Worm (Caenorhabditis elegans) whole organism, L1 larva: ENCODE data around the gene W06A11.1.
A peak's percentile ranks its signal among the peaks of the same experiment; 100 is the strongest.

Experiments
- C04F5.9 ChIP-seq: sonication (generic microtip); optimal IDR thresholded peaks from 2 replicates; lab custom pipeline; 2016; ENCODE audit warnings: missing genetic modification characterization, missing compliant biosample characterization
- C16A3.4 ChIP-seq: fragments of 150-350 bp; optimal IDR thresholded peaks from 2 replicates; lab custom pipeline; 2014; ENCODE audit warnings: missing biosample characterization, missing genetic modification characterization
- C34B4.2 ChIP-seq: sonication (generic microtip); optimal IDR thresholded peaks from 2 replicates; lab custom pipeline; 2017; ENCODE audit warnings: mild to moderate bottlenecking, missing genetic modification characterization, missing compliant biosample characterization
- alr-1 ChIP-seq: fragments of 200-800 bp; sonication (Bioruptor generic); optimal IDR thresholded peaks from 2 replicates; lab custom pipeline; 2018; ENCODE audit warnings: borderline replicate concordance, mild to moderate bottlenecking, missing genetic modification characterization, missing compliant biosample characterization
- blmp-1 ChIP-seq: fragments of 150-350 bp; optimal IDR thresholded peaks from 2 replicates; lab custom pipeline; 2014; ENCODE audit warnings: missing biosample characterization, missing genetic modification characterization
- ceh-63 ChIP-seq: fragments of 200-800 bp; sonication (Bioruptor generic); optimal IDR thresholded peaks from 2 replicates; lab custom pipeline; 2018; ENCODE audit warnings: mild to moderate bottlenecking, missing genetic modification characterization, missing compliant biosample characterization
- ceh-88 ChIP-seq: fragments of 200-800 bp; sonication (Bioruptor generic); IDR thresholded peaks from 2 replicates; pipeline ENCODE4 v1.3.6; 2022; ENCODE audit warnings: missing genetic modification characterization, missing compliant biosample characterization
- ceh-90 ChIP-seq: sonication (generic microtip); optimal IDR thresholded peaks from 2 replicates; lab custom pipeline; 2016; ENCODE audit warnings: missing genetic modification characterization, missing compliant biosample characterization
- ces-1 ChIP-seq: fragments of 150-350 bp; optimal IDR thresholded peaks from 2 replicates; lab custom pipeline; 2014; ENCODE audit warnings: missing biosample characterization, missing genetic modification reagents, missing genetic modification characterization
- dpl-1 ChIP-seq, 3 experiments: fragments of 150-350 bp in 2 of 3; sonication (generic microtip) in 1 of 3; optimal IDR thresholded peaks; 2 replicates each; lab custom pipeline; 2014 to 2017; ENCODE audit warnings: missing biosample characterization in 3 of 3, missing genetic modification characterization in 3 of 3, missing genetic modification reagents in 3 of 3
- efl-1 ChIP-seq, 4 experiments: fragments of 150-350 bp; optimal IDR thresholded peaks in 3 of 4; peaks in 1 of 4; 1 replicate in 1 of 4; 2 replicates in 3 of 4; lab custom pipeline; 2014; ENCODE audit warnings: missing biosample characterization in 2 of 4, missing genetic modification characterization in 2 of 4, missing genetic modification reagents in 2 of 4
- fkh-8 ChIP-seq: sonication (generic microtip); optimal IDR thresholded peaks from 2 replicates; lab custom pipeline; 2016; ENCODE audit warnings: mild to moderate bottlenecking, missing genetic modification characterization, missing compliant biosample characterization
- hlh-4 ChIP-seq: sonication (generic microtip); optimal IDR thresholded peaks from 2 replicates; lab custom pipeline; 2016; ENCODE audit warnings: mild to moderate bottlenecking, missing genetic modification characterization, missing compliant biosample characterization
- hpl-2 ChIP-seq: fragments of 150-350 bp; optimal IDR thresholded peaks from 2 replicates; lab custom pipeline; 2014; ENCODE audit warnings: missing biosample characterization, missing genetic modification reagents, missing genetic modification characterization
- irx-1 ChIP-seq: sonication (generic microtip); optimal IDR thresholded peaks from 2 replicates; lab custom pipeline; 2016; ENCODE audit warnings: missing genetic modification characterization, missing compliant biosample characterization
- isw-1 ChIP-seq: fragments of 200-800 bp; sonication (Bioruptor generic); IDR thresholded peaks from 2 replicates; pipeline ENCODE4 v1.3.6; 2022; ENCODE audit warnings: missing genetic modification characterization, missing compliant biosample characterization
- jun-1 ChIP-seq: fragments of 150-350 bp; optimal IDR thresholded peaks from 2 replicates; lab custom pipeline; 2014; ENCODE audit warnings: missing biosample characterization, missing genetic modification reagents, missing genetic modification characterization
- lin-13 ChIP-seq: fragments of 150-350 bp; optimal IDR thresholded peaks from 2 replicates; lab custom pipeline; 2014; ENCODE audit warnings: missing biosample characterization, missing genetic modification reagents, missing genetic modification characterization
- mab-9 ChIP-seq: fragments of 200-800 bp; sonication (Bioruptor generic); IDR thresholded peaks from 2 replicates; pipeline ENCODE4 v1.3.6; 2022; ENCODE audit warnings: missing genetic modification reagents, missing genetic modification characterization, missing compliant biosample characterization
- mdl-1 ChIP-seq, 2 experiments: fragments of 150-350 bp; optimal IDR thresholded peaks; 2 replicates each; lab custom pipeline; 2014 to 2017; ENCODE audit warnings: missing biosample characterization in 2 of 2, missing genetic modification characterization in 2 of 2, inconsistent platforms in 1 of 2
- mef-2 ChIP-seq: fragments of 150-350 bp; optimal IDR thresholded peaks from 2 replicates; lab custom pipeline; 2014; ENCODE audit warnings: missing biosample characterization, missing genetic modification characterization
- nhr-11 ChIP-seq: fragments of 150-350 bp; optimal IDR thresholded peaks from 2 replicates; lab custom pipeline; 2014; ENCODE audit warnings: missing biosample characterization, missing genetic modification characterization
- nhr-12 ChIP-seq: sonication (generic microtip); optimal IDR thresholded peaks from 2 replicates; lab custom pipeline; 2017; ENCODE audit warnings: missing biosample characterization, missing genetic modification characterization
- nhr-77 ChIP-seq: fragments of 150-350 bp; optimal IDR thresholded peaks from 2 replicates; lab custom pipeline; 2014; ENCODE audit warnings: missing biosample characterization, missing genetic modification characterization
- nhr-90 ChIP-seq: sonication (generic microtip); optimal IDR thresholded peaks from 2 replicates; lab custom pipeline; 2016; ENCODE audit warnings: mild to moderate bottlenecking, missing genetic modification characterization, missing compliant biosample characterization; ENCODE audit not compliant: poor library complexity
- pag-3 ChIP-seq: sonication (generic microtip); optimal IDR thresholded peaks from 2 replicates; lab custom pipeline; 2017; ENCODE audit warnings: missing genetic modification characterization, mild to moderate bottlenecking, missing compliant biosample characterization, antibody characterized with exemption, borderline replicate concordance; ENCODE audit not compliant: insufficient read depth
- skn-1 ChIP-seq: fragments of 150-350 bp; optimal IDR thresholded peaks from 2 replicates; lab custom pipeline; 2014; ENCODE audit warnings: missing biosample characterization, missing genetic modification characterization
- snu-23 ChIP-seq: sonication (generic microtip); optimal IDR thresholded peaks from 2 replicates; lab custom pipeline; 2016; ENCODE audit warnings: missing genetic modification characterization, missing compliant biosample characterization
- swsn-7 ChIP-seq: sonication (generic microtip); optimal IDR thresholded peaks from 2 replicates; lab custom pipeline; 2016; ENCODE audit warnings: missing genetic modification characterization, missing compliant biosample characterization
- unc-30 ChIP-seq: sonication (generic microtip); optimal IDR thresholded peaks from 2 replicates; lab custom pipeline; 2017; ENCODE audit warnings: missing biosample characterization, missing genetic modification characterization
- unc-98 ChIP-seq: fragments of 200-800 bp; sonication (Bioruptor generic); IDR thresholded peaks from 2 replicates; pipeline ENCODE4 v1.3.6; 2022; ENCODE audit warnings: missing genetic modification characterization, missing compliant biosample characterization
- vab-15 ChIP-seq: sonication (generic microtip); optimal IDR thresholded peaks from 2 replicates; lab custom pipeline; 2017; ENCODE audit warnings: missing genotype, mild to moderate bottlenecking, missing genetic modification characterization, missing compliant biosample characterization
- xbp-1 ChIP-seq: sonication (generic microtip); optimal IDR thresholded peaks from 2 replicates; lab custom pipeline; 2016; ENCODE audit warnings: missing genetic modification characterization, missing compliant biosample characterization
- zag-1 ChIP-seq: fragments of 150-350 bp; optimal IDR thresholded peaks from 2 replicates; lab custom pipeline; 2014; ENCODE audit warnings: missing biosample characterization, missing genetic modification characterization

Gene W06A11.1

ce11 chrII:4067258-4067657 is at the start of gene W06A11.1:
W06A11.1 (plus strand) TSS chrII:4067558.
- TF ChIP-seq xbp-1 (tag; lab: Kevin White, UChicago) = no peak
- no peak for TF ChIP-seq ceh-88 (GFP tag; lab: Robert Waterston, UW)
- TF ChIP-seq isw-1 (GFP tag; lab: Robert Waterston, UW) = no peak
- TF ChIP-seq unc-30 (tag; lab: Kevin White, UChicago) = no peak
- TF ChIP-seq ceh-63 = no peak
- no peak for TF ChIP-seq snu-23
- no peak for TF ChIP-seq C04F5.9 (tag; lab: Kevin White, UChicago)
- TF ChIP-seq efl-1 (optimal IDR thresholded peaks at IDR 0.05; lab: Kevin White, UChicago) = no peak
- no peak for TF ChIP-seq efl-1 (GFP tag; optimal IDR thresholded peaks at IDR 0.05 in 1 of 2; lab: Kevin White, UChicago)

- no peak for TF ChIP-seq efl-1 (optimal IDR thresholded peaks at IDR 0.05; lab: Kevin White, UChicago)
- peak in 1 of 2 experiments; percentile 20 for TF ChIP-seq efl-1 (GFP tag; optimal IDR thresholded peaks at IDR 0.05 in 1 of 2; lab: Kevin White, UChicago)
- TF ChIP-seq nhr-77 (tag; lab: Kevin White, UChicago) = no peak
- no peak for TF ChIP-seq snu-23
- no peak for TF ChIP-seq zag-1 (tag; lab: Kevin White, UChicago)
- TF ChIP-seq ces-1 (GFP tag; lab: Kevin White, UChicago) = no peak
- TF ChIP-seq hpl-2 (GFP tag; lab: Kevin White, UChicago) = no peak
- no peak for TF ChIP-seq dpl-1 (GFP tag; optimal IDR thresholded peaks at IDR 0.05; lab: Kevin White, UChicago)
- TF ChIP-seq, all 84 proteins: peak for 1
These were observed 48.7 kb upstream of the W06A11.1 start, which contains the start of gene K07D4.6 for ce11 chrII:4018617-4019016. K07D4.6 (minus strand) TSS chrII:4018717.

- TF ChIP-seq C34B4.2 (no peak), dpl-1 (GFP tag; optimal IDR thresholded peaks at IDR 0.05; lab: Kevin White, UChicago) (no peak), unc-98 (GFP tag; lab: Robert Waterston, UW) (no peak), alr-1 (tag; lab: Kevin White, UChicago) (no peak), snu-23 (no peak), hlh-4 (no peak), irx-1 (tag; lab: Kevin White, UChicago) (no peak), pag-3 (tag; lab: Kevin White, UChicago) (no peak), nhr-90 (no peak)
These were observed 41.9 kb upstream of the W06A11.1 start, which contains the start of gene K07D4.5 for ce11 chrII:4025462-4025861. K07D4.5 (minus strand) TSS chrII:4025562.

- TF ChIP-seq unc-30 (tag; lab: Kevin White, UChicago) (no peak), nhr-12 (tag; lab: Kevin White, UChicago) (no peak)
- TF ChIP-seq, all 84 proteins: peak for 0
These were observed 39.1 kb upstream of the W06A11.1 start, which contains the start of gene K07D4.9 for ce11 chrII:4028276-4028675. K07D4.9 (plus strand) TSS chrII:4028576.

- TF ChIP-seq C16A3.4 (tag; lab: Kevin White, UChicago) = no peak
- TF ChIP-seq vab-15 (tag; lab: Kevin White, UChicago) = no peak
- TF ChIP-seq fkh-8 (tag; lab: Kevin White, UChicago) = no peak
- TF ChIP-seq skn-1 = no peak
- TF ChIP-seq nhr-11 (tag; lab: Kevin White, UChicago) = no peak
- no peak for TF ChIP-seq jun-1
- TF ChIP-seq lin-13 (GFP tag; lab: Kevin White, UChicago) = no peak
- no peak for TF ChIP-seq blmp-1 (tag; lab: Kevin White, UChicago)
- no peak for TF ChIP-seq isw-1 (GFP tag; lab: Robert Waterston, UW)
- no peak for TF ChIP-seq mab-9 (GFP tag; lab: Robert Waterston, UW)
- no peak for TF ChIP-seq efl-1 (optimal IDR thresholded peaks at IDR 0.05; lab: Kevin White, UChicago)
- TF ChIP-seq efl-1 (GFP tag; optimal IDR thresholded peaks at IDR 0.05 in 1 of 2; lab: Kevin White, UChicago) = no peak
- TF ChIP-seq mdl-1 (tag; optimal IDR thresholded peaks at IDR 0.05; lab: Kevin White, UChicago) = no peak
- TF ChIP-seq swsn-7 = no peak
- no peak for TF ChIP-seq ceh-90 (tag; lab: Kevin White, UChicago)
- TF ChIP-seq mef-2 = no peak
- no peak for TF ChIP-seq unc-98 (GFP tag; lab: Robert Waterston, UW)
- no peak for TF ChIP-seq ceh-88 (GFP tag; lab: Robert Waterston, UW)
These were observed 35.1 kb upstream of the W06A11.1 start, which contains the start of gene K07D4.4 for ce11 chrII:4032293-4032692. K07D4.4 (minus strand) TSS chrII:4032393.
